Worm (Caenorhabditis elegans): Measurements from ENCODE around the gene num-1.

num-1 gene

DNA sequence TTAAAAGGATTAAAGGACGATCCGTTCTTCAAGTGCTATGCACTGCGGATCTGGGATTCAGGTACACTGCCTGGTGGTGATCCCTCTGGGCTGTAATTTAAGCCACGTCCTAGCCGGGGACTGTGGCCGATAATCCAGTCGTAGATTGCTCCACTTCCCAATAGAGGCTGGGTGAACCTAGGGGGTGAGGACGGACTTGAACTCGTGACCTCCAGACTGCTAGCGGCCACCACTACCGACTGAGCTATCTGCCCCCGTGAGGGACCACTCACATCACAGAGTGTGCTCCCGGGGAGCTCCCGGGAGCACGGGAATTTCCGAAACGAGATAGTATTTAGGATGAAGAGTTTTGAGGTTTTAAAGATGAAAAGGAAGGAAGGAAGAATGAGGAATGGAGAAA is 34.2 kb upstream of the num-1 start:
- TF ChIP-seq egl-43 (GFP tag; IDR thresholded peaks at IDR 0.05) = peak; percentile 58
- TF ChIP-seq set-16 (GFP tag; IDR thresholded peaks at IDR 0.05) = peak; percentile 63

DNA sequence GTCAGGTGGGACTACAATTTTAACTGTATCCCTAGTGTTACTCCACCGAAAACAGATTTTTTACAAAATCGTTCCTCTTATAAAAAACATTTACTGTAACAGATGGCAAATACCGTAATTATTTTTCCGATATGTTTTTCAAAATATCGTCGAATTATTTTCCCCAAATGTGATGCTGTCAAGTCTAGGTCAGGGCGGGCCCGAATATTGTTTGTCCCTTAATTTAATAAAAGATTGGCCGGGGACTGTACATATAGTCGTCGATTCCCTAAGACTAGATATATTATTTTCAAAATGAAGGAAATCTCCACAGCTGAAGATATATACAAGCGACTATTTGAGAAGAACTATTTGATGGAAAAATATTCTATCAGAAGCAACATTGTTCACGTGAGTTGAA is 31.7 kb upstream of the num-1 start, which contains the start of gene sdf-9:
sdf-9 (plus strand) TSS at position 301 of the 400 bp plus-strand sequence.
- no peak for TF ChIP-seq lin-39 (tag; optimal IDR thresholded peaks at IDR 0.05)
- no peak for TF ChIP-seq hif-1 (tag; optimal IDR thresholded peaks at IDR 0.05)
- no peak for TF ChIP-seq skn-1 (tag; optimal IDR thresholded peaks at IDR 0.05)
- no peak for TF ChIP-seq egl-43 (GFP tag; IDR thresholded peaks at IDR 0.05)
- no peak for TF ChIP-seq ctbp-1 (GFP tag; IDR thresholded peaks at IDR 0.05)

DNA sequence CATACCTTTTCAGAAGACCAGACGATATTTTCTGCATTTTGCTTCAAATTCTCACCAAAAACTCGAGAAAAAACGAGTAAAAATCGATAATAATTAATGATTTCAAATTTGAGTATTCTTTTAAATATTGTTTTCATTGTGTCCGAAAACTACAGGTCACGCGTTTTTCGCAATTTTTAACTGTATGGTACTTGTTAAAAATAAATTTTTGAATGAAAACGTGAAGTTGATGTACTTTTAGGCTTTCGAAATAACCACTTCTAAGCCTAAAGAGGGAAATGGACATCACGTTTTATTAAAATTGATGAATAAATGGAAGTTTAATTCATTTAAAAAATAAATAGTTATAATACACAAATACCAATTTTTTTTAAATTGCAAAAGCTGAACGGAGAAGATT is 26.7 kb upstream of the num-1 start, which contains the start of gene Y44A6D.5:
Y44A6D.5 (minus strand) TSS at position 101 of the 400 bp plus-strand sequence.
- TF ChIP-seq pqm-1 (tag; optimal IDR thresholded peaks at IDR 0.05) = no peak
- no peak for TF ChIP-seq unc-39 (tag; optimal IDR thresholded peaks at IDR 0.05)
- TF ChIP-seq F37D6.2 (tag; optimal IDR thresholded peaks at IDR 0.05) = no peak
- no peak for TF ChIP-seq ceh-20 (GFP tag; IDR thresholded peaks at IDR 0.05)
- TF ChIP-seq ceh-32 (tag; optimal IDR thresholded peaks at IDR 0.05; ENCODE audit: poor library complexity) = no peak
- TF ChIP-seq unc-62 (GFP tag; optimal IDR thresholded peaks at IDR 0.05 in 1 of 2) = no peak
- no peak for TF ChIP-seq unc-62 (tag; optimal IDR thresholded peaks at IDR 0.05)
- TF ChIP-seq dmd-8 (GFP tag; IDR thresholded peaks at IDR 0.05) = no peak
- no peak for TF ChIP-seq zfp-2 (tag; optimal IDR thresholded peaks at IDR 0.05)
- TF ChIP-seq ama-1 (optimal IDR thresholded peaks at IDR 0.05) = no peak

DNA sequence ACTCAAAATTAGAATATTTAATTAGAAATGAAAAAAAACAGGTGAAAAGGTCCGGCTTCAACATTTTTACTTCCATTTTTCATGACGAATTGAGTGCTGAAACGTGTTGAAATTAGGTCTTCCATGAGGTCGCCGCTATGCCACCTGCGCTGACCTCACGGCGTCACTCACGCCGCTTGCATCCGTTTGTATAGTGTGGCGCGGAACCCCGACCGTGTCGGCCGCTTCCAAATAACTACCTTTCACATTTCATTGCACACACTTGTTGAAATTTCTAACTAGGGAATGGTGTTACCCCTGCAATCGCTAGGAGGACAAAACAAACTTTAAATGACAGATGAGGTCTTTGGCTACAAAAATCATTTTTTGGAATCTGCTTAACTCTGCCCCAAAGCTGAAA is 26.1 kb upstream of the num-1 start:
- TF ChIP-seq nhr-41 (GFP tag; IDR thresholded peaks at IDR 0.05) (peak; percentile 33; the same call in 1 of the 2 replicates), snpc-4 (tag; optimal IDR thresholded peaks at IDR 0.05) (peak; percentile 64), Y105C5A.15 (GFP tag; IDR thresholded peaks at IDR 0.05) (peak; percentile 7; the same call in 1 of the 2 replicates), php-3 (GFP tag; IDR thresholded peaks at IDR 0.05) (0 out of 2 replicates have a peak, but pooled peaks have one; percentile 56)

DNA sequence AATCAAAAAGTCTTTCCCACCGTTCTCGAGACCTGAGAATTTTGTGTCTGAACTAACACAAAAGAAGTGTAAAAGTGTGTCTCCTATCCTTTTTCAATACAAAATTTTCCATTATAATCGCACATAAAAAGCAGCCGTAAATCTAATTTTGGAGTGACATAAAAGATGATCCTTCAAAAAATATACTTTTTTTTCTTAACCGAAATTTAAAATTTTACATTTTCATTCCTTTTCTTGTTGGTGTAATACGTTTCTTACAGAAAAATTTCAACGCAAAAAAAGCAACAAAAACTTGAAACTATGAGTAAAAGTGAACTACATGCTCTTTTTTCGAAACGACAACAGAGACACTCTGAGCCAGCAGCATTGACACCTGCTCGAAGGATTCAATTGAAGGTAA is 22.6 kb upstream of the num-1 start, which contains the start of gene Y44A6D.6:
Y44A6D.6 (plus strand) TSS at position 301 of the 400 bp plus-strand sequence.
- TF ChIP-seq mxl-2 (GFP tag; conservative IDR thresholded peaks at IDR 0.05) = no peak
- no peak for TF ChIP-seq lim-7 (GFP tag; IDR thresholded peaks at IDR 0.05)
- TF ChIP-seq fos-1 (tag; optimal IDR thresholded peaks at IDR 0.05) = no peak
- TF ChIP-seq lin-1 (GFP tag; IDR thresholded peaks at IDR 0.05) = no peak
- TF ChIP-seq ceh-32 (tag; optimal IDR thresholded peaks at IDR 0.05; ENCODE audit: poor library complexity) = no peak
- TF ChIP-seq hlh-30 (tag; optimal IDR thresholded peaks at IDR 0.05; ENCODE audit: insufficient read depth) = no peak
- TF ChIP-seq nhr-6 (tag; optimal IDR thresholded peaks at IDR 0.05) = no peak
- TF ChIP-seq lin-13 (GFP tag; optimal IDR thresholded peaks at IDR 0.05) = no peak
- TF ChIP-seq spr-1 (tag; optimal IDR thresholded peaks at IDR 0.05) = no peak
- no peak for TF ChIP-seq dpl-1 (GFP tag; optimal IDR thresholded peaks at IDR 0.05)
- TF ChIP-seq sdz-12 (GFP tag; optimal IDR thresholded peaks at IDR 0.05) = no peak
- TF ChIP-seq T26A8.4 (GFP tag; IDR thresholded peaks at IDR 0.05) = no peak
- no peak for TF ChIP-seq arid-1 (GFP tag; conservative IDR thresholded peaks at IDR 0.05)
- no peak for TF ChIP-seq zfp-2 (tag; optimal IDR thresholded peaks at IDR 0.05)
- TF ChIP-seq php-3 (GFP tag; IDR thresholded peaks at IDR 0.05) = no peak
- TF ChIP-seq egl-43 (GFP tag; IDR thresholded peaks at IDR 0.05) = no peak
- no peak for TF ChIP-seq jun-1 (tag; optimal IDR thresholded peaks at IDR 0.05)
- TF ChIP-seq saeg-2 (GFP tag; IDR thresholded peaks at IDR 0.05) = no peak
